Worm (Caenorhabditis elegans) whole organism, L1 larva: Measurements from ENCODE around the gene ncl-1.

Source experiments
- C16A3.4 ChIP-seq: fragments of 150-350 bp; optimal IDR thresholded peaks from 2 replicates; lab custom pipeline; 2014; ENCODE audit warnings: missing biosample characterization, missing genetic modification characterization
- alr-1 ChIP-seq: fragments of 200-800 bp; sonication (Bioruptor generic); optimal IDR thresholded peaks from 2 replicates; lab custom pipeline; 2018; ENCODE audit warnings: borderline replicate concordance, mild to moderate bottlenecking, missing genetic modification characterization, missing compliant biosample characterization
- blmp-1 ChIP-seq: fragments of 150-350 bp; optimal IDR thresholded peaks from 2 replicates; lab custom pipeline; 2014; ENCODE audit warnings: missing biosample characterization, missing genetic modification characterization
- ceh-82 ChIP-seq, 3 experiments: fragments of 150-350 bp in 1 of 3; sonication (generic microtip) in 2 of 3; optimal IDR thresholded peaks; 2 replicates each; lab custom pipeline; 2014 to 2017; ENCODE audit warnings: missing biosample characterization in 3 of 3, missing genetic modification characterization in 3 of 3
- ceh-88 ChIP-seq: fragments of 200-800 bp; sonication (Bioruptor generic); IDR thresholded peaks from 2 replicates; pipeline ENCODE4 v1.3.6; 2022; ENCODE audit warnings: missing genetic modification characterization, missing compliant biosample characterization
- ceh-90 ChIP-seq: sonication (generic microtip); optimal IDR thresholded peaks from 2 replicates; lab custom pipeline; 2016; ENCODE audit warnings: missing genetic modification characterization, missing compliant biosample characterization
- dpl-1 ChIP-seq, 3 experiments: fragments of 150-350 bp in 2 of 3; sonication (generic microtip) in 1 of 3; optimal IDR thresholded peaks; 2 replicates each; lab custom pipeline; 2014 to 2017; ENCODE audit warnings: missing biosample characterization in 3 of 3, missing genetic modification characterization in 3 of 3, missing genetic modification reagents in 3 of 3
- dsc-1 ChIP-seq: sonication (generic microtip); optimal IDR thresholded peaks from 2 replicates; lab custom pipeline; 2016; ENCODE audit warnings: mild to moderate bottlenecking, missing genetic modification characterization, missing compliant biosample characterization
- efl-1 ChIP-seq, 4 experiments: fragments of 150-350 bp; optimal IDR thresholded peaks in 3 of 4; peaks in 1 of 4; 1 replicate in 1 of 4; 2 replicates in 3 of 4; lab custom pipeline; 2014; ENCODE audit warnings: missing biosample characterization in 2 of 4, missing genetic modification characterization in 2 of 4, missing genetic modification reagents in 2 of 4
- elt-2 ChIP-seq: sonication (generic microtip); optimal IDR thresholded peaks from 2 replicates; lab custom pipeline; 2016; ENCODE audit warnings: missing genetic modification characterization, mild to moderate bottlenecking, inconsistent platforms, missing compliant biosample characterization, missing genetic modification reagents
- fos-1 ChIP-seq: fragments of 150-350 bp; optimal IDR thresholded peaks from 2 replicates; lab custom pipeline; 2014; ENCODE audit warnings: missing biosample characterization, missing genetic modification characterization
- grh-1 ChIP-seq: fragments of 200-800 bp; sonication (Bioruptor generic); IDR thresholded peaks from 2 replicates; pipeline ENCODE4 v1.3.6; 2022; ENCODE audit warnings: missing genetic modification reagents, missing genetic modification characterization, missing compliant biosample characterization
- hlh-17 ChIP-seq: fragments of 200-800 bp; sonication (Bioruptor generic); optimal IDR thresholded peaks from 2 replicates; lab custom pipeline; 2018; ENCODE audit warnings: missing genetic modification characterization, mild to moderate bottlenecking, missing compliant biosample characterization, moderate library complexity, borderline replicate concordance
- hlh-4 ChIP-seq: sonication (generic microtip); optimal IDR thresholded peaks from 2 replicates; lab custom pipeline; 2016; ENCODE audit warnings: mild to moderate bottlenecking, missing genetic modification characterization, missing compliant biosample characterization
- hpl-2 ChIP-seq: fragments of 150-350 bp; optimal IDR thresholded peaks from 2 replicates; lab custom pipeline; 2014; ENCODE audit warnings: missing biosample characterization, missing genetic modification reagents, missing genetic modification characterization
- irx-1 ChIP-seq: sonication (generic microtip); optimal IDR thresholded peaks from 2 replicates; lab custom pipeline; 2016; ENCODE audit warnings: missing genetic modification characterization, missing compliant biosample characterization
- isw-1 ChIP-seq: fragments of 200-800 bp; sonication (Bioruptor generic); IDR thresholded peaks from 2 replicates; pipeline ENCODE4 v1.3.6; 2022; ENCODE audit warnings: missing genetic modification characterization, missing compliant biosample characterization
- jun-1 ChIP-seq: fragments of 150-350 bp; optimal IDR thresholded peaks from 2 replicates; lab custom pipeline; 2014; ENCODE audit warnings: missing biosample characterization, missing genetic modification reagents, missing genetic modification characterization
- lin-15B ChIP-seq: fragments of 150-350 bp; sonication (generic microtip); optimal IDR thresholded peaks from 3 replicates; lab custom pipeline; 2014; ENCODE audit warnings: missing biosample characterization, missing genetic modification characterization
- lin-35 ChIP-seq, 2 experiments: fragments of 150-350 bp; optimal IDR thresholded peaks; 2 replicates each; lab custom pipeline; 2014; ENCODE audit warnings: missing biosample characterization in 2 of 2, missing genetic modification characterization in 2 of 2, missing genetic modification reagents in 2 of 2
- lsy-2 ChIP-seq, 2 experiments: fragments of 150-350 bp; optimal IDR thresholded peaks; 2 replicates each; lab custom pipeline; 2014; ENCODE audit warnings: missing biosample characterization in 2 of 2, missing genetic modification characterization in 2 of 2
- mab-9 ChIP-seq: fragments of 200-800 bp; sonication (Bioruptor generic); IDR thresholded peaks from 2 replicates; pipeline ENCODE4 v1.3.6; 2022; ENCODE audit warnings: missing genetic modification reagents, missing genetic modification characterization, missing compliant biosample characterization
- mdl-1 ChIP-seq, 2 experiments: fragments of 150-350 bp; optimal IDR thresholded peaks; 2 replicates each; lab custom pipeline; 2014 to 2017; ENCODE audit warnings: missing biosample characterization in 2 of 2, missing genetic modification characterization in 2 of 2, inconsistent platforms in 1 of 2
- mep-1 ChIP-seq: fragments of 150-350 bp; optimal IDR thresholded peaks from 2 replicates; lab custom pipeline; 2014; ENCODE audit warnings: missing biosample characterization, missing genetic modification characterization
- nhr-237 ChIP-seq: fragments of 150-350 bp; optimal IDR thresholded peaks from 2 replicates; lab custom pipeline; 2014; ENCODE audit warnings: missing biosample characterization, missing genetic modification characterization
- nhr-47 ChIP-seq: sonication (generic microtip); optimal IDR thresholded peaks from 2 replicates; lab custom pipeline; 2016; ENCODE audit warnings: mild to moderate bottlenecking, missing genetic modification characterization, moderate library complexity, missing compliant biosample characterization
- nhr-77 ChIP-seq: fragments of 150-350 bp; optimal IDR thresholded peaks from 2 replicates; lab custom pipeline; 2014; ENCODE audit warnings: missing biosample characterization, missing genetic modification characterization
- nhr-85 ChIP-seq: sonication (generic microtip); peaks from one replicate; lab custom pipeline; 2016; ENCODE audit warnings: missing genetic modification characterization, inconsistent platforms, missing compliant biosample characterization
- nhr-90 ChIP-seq: sonication (generic microtip); optimal IDR thresholded peaks from 2 replicates; lab custom pipeline; 2016; ENCODE audit warnings: mild to moderate bottlenecking, missing genetic modification characterization, missing compliant biosample characterization; ENCODE audit not compliant: poor library complexity
- pag-3 ChIP-seq: sonication (generic microtip); optimal IDR thresholded peaks from 2 replicates; lab custom pipeline; 2017; ENCODE audit warnings: missing genetic modification characterization, mild to moderate bottlenecking, missing compliant biosample characterization, antibody characterized with exemption, borderline replicate concordance; ENCODE audit not compliant: insufficient read depth
- pqm-1 ChIP-seq: sonication (generic microtip); optimal IDR thresholded peaks from 3 replicates; lab custom pipeline; 2017; ENCODE audit warnings: missing biosample characterization, missing genetic modification characterization
- rnt-1 ChIP-seq: sonication (generic microtip); optimal IDR thresholded peaks from 2 replicates; lab custom pipeline; 2016; ENCODE audit warnings: mild to moderate bottlenecking, missing genetic modification characterization, moderate library complexity, missing compliant biosample characterization
- skn-1 ChIP-seq: fragments of 150-350 bp; optimal IDR thresholded peaks from 2 replicates; lab custom pipeline; 2014; ENCODE audit warnings: missing biosample characterization, missing genetic modification characterization
- snu-23 ChIP-seq: sonication (generic microtip); optimal IDR thresholded peaks from 2 replicates; lab custom pipeline; 2016; ENCODE audit warnings: missing genetic modification characterization, missing compliant biosample characterization
- unc-130 ChIP-seq: fragments of 150-350 bp; optimal IDR thresholded peaks from 2 replicates; lab custom pipeline; 2017; ENCODE audit warnings: missing biosample characterization, missing genetic modification characterization, inconsistent platforms
- unc-30 ChIP-seq: sonication (generic microtip); optimal IDR thresholded peaks from 2 replicates; lab custom pipeline; 2017; ENCODE audit warnings: missing biosample characterization, missing genetic modification characterization
- xbp-1 ChIP-seq: sonication (generic microtip); optimal IDR thresholded peaks from 2 replicates; lab custom pipeline; 2016; ENCODE audit warnings: missing genetic modification characterization, missing compliant biosample characterization

Gene ncl-1

ce11 chrIII:7770986-7771385 is 51.5 kb downstream of the ncl-1 start (continued):
- TF ChIP-seq C16A3.4 (tag; lab: Kevin White, UChicago) (peak; percentile 69), nhr-47 (peak; percentile 72), grh-1 (GFP tag; lab: Robert Waterston, UW) (peak; percentile 61; the same call in 1 of the 2 replicates), irx-1 (tag; lab: Kevin White, UChicago) (peak; percentile 9), lin-15B (tag; lab: Kevin White, UChicago) (peak; percentile 54), nhr-85 (tag; lab: Kevin White, UChicago) (peak; percentile 76), lsy-2 (tag; optimal IDR thresholded peaks at IDR 0.05; lab: Kevin White, UChicago) (peak; percentile 81 to 88), ceh-82 (tag; optimal IDR thresholded peaks at IDR 0.05; lab: Kevin White, UChicago) (peak; percentile 56 to 60 (median 56)), jun-1 (tag; lab: Kevin White, UChicago) (peak; percentile 14), skn-1 (tag; lab: Kevin White, UChicago) (peak; percentile 54), snu-23 (GFP tag; lab: Kevin White, UChicago) (peak; percentile 74), lin-35 (GFP tag; optimal IDR thresholded peaks at IDR 0.05; lab: Kevin White, UChicago) (peak; percentile 64 to 75), blmp-1 (tag; lab: Kevin White, UChicago) (peak; percentile 85), xbp-1 (peak; percentile 68), dpl-1 (GFP tag; optimal IDR thresholded peaks at IDR 0.05; lab: Kevin White, UChicago) (peak; percentile 60 to 70 (median 68)), mdl-1 (tag; optimal IDR thresholded peaks at IDR 0.05; lab: Kevin White, UChicago) (peak in 1 of 2 experiments; percentile 25), isw-1 (GFP tag; lab: Robert Waterston, UW) (peak; percentile 57), ceh-88 (GFP tag; lab: Robert Waterston, UW) (0 out of 2 replicates have a peak, but pooled peaks have one; percentile 39), dsc-1 (tag; lab: Kevin White, UChicago) (peak; percentile 54)
- TF ChIP-seq, all 84 proteins: peak for 35; not testable (repeated sequence) for 49

- TF ChIP-seq elt-2 (tag; lab: Kevin White, UChicago) (no peak), unc-130 (tag; lab: Kevin White, UChicago) (no peak), mep-1 (tag; lab: Kevin White, UChicago) (no peak), mab-9 (no peak), nhr-85 (tag; lab: Kevin White, UChicago) (no peak), hlh-4 (tag; lab: Kevin White, UChicago) (no peak), efl-1 (optimal IDR thresholded peaks at IDR 0.05; lab: Kevin White, UChicago) (no peak), efl-1 (GFP tag; optimal IDR thresholded peaks at IDR 0.05 in 1 of 2; lab: Kevin White, UChicago) (peak in 1 of 2 experiments; percentile 89)
- TF ChIP-seq, all 84 proteins: peak for 1
Observed at ce11 chrIII:7772901-7773300, 53.4 kb downstream of the ncl-1 start, which contains the start of the genes ZK686.6 and ZK686.1. Gene ZK686.6, minus strand, starts transcription at chrIII:7773001. Gene ZK686.1, plus strand, starts transcription at chrIII:7773134.

ce11 chrIII:7773791-7774190 is 54.3 kb downstream of the ncl-1 start:
- TF ChIP-seq pag-3 (tag; lab: Kevin White, UChicago) (no peak), nhr-237 (no peak), fos-1 (tag; lab: Kevin White, UChicago) (no peak), xbp-1 (no peak), nhr-90 (no peak), alr-1 (tag; lab: Kevin White, UChicago) (no peak), elt-2 (tag; lab: Kevin White, UChicago) (no peak), mab-9 (no peak), nhr-77 (no peak), rnt-1 (tag; lab: Kevin White, UChicago) (no peak), hpl-2 (GFP tag; lab: Kevin White, UChicago) (no peak), hlh-17 (no peak), pqm-1 (no peak), irx-1 (tag; lab: Kevin White, UChicago) (no peak), ceh-90 (tag; lab: Kevin White, UChicago) (no peak), unc-30 (tag; lab: Kevin White, UChicago) (no peak)
